Worm (Caenorhabditis elegans): Measurements from ENCODE around the gene bca-2.

- TF ChIP-seq snpc-4 (tag; optimal IDR thresholded peaks at IDR 0.05) (no peak), unc-62 (GFP tag; optimal IDR thresholded peaks at IDR 0.05) (no peak), nhr-76 (tag; optimal IDR thresholded peaks at IDR 0.05) (no peak), nhr-237 (tag; optimal IDR thresholded peaks at IDR 0.05) (no peak), ceh-83 (GFP tag; optimal IDR thresholded peaks at IDR 0.05) (no peak)
These were observed 11.2 kb downstream of the bca-2 start, which contains the start of gene Y116A8C.43 for ce11 chrIV:17088849-17089248.
